Fruit fly (Drosophila melanogaster) whole organism, embryonic: ENCODE results near the gene Piezo.
A peak's percentile ranks its signal among the peaks of the same experiment; 100 is the strongest.

Experiments used
- Awh ChIP-seq: fragments of 200-800 bp; sonication (Bioruptor generic); IDR thresholded peaks from 2 replicates; pipeline ENCODE4, ENCODE4 v1.3.6; 2022; ENCODE audit warnings: missing biosample characterization, missing genetic modification characterization
- BtbVII ChIP-seq: fragments of 200-800 bp; sonication (Bioruptor generic); optimal IDR thresholded peaks from 3 replicates; lab custom pipeline; 2017; ENCODE audit warnings: missing biosample characterization, mild to moderate bottlenecking, missing genetic modification characterization
- CG10147 ChIP-seq: fragments of 200-800 bp; sonication (Bioruptor generic); optimal IDR thresholded peaks from 2 replicates; lab custom pipeline; 2019; ENCODE audit warnings: missing biosample characterization, mild to moderate bottlenecking, missing genetic modification characterization, moderate library complexity
- CG11093 ChIP-seq: fragments of 200-800 bp; sonication (Bioruptor generic); IDR thresholded peaks from 3 replicates; pipeline ENCODE4 v1.3.6; 2022; ENCODE audit warnings: missing biosample characterization, missing genetic modification characterization
- CG11247 ChIP-seq: fragments of 200-800 bp; sonication (Bioruptor generic); IDR thresholded peaks from 2 replicates; pipeline ENCODE4 v1.3.6; 2022; ENCODE audit warnings: missing biosample characterization, missing genetic modification characterization
- CG12155 ChIP-seq: fragments of 200-800 bp; sonication (Bioruptor generic); optimal IDR thresholded peaks from 3 replicates; lab custom pipeline; 2016; ENCODE audit warnings: missing biosample characterization, missing genetic modification characterization
- CG13624 ChIP-seq: fragments of 200-800 bp; sonication (Bioruptor generic); optimal IDR thresholded peaks from 2 replicates; lab custom pipeline; 2016; ENCODE audit warnings: missing biosample characterization, missing genetic modification characterization
- CG13894 ChIP-seq: fragments of 200-800 bp; sonication (Bioruptor generic); optimal IDR thresholded peaks from 3 replicates; lab custom pipeline; 2018; ENCODE audit warnings: missing biosample characterization, mild to moderate bottlenecking, missing genetic modification characterization, moderate library complexity
- CG14050 ChIP-seq: fragments of 200-800 bp; sonication (Bioruptor generic); IDR thresholded peaks from 3 replicates; pipeline ENCODE4 v1.3.6; 2022; ENCODE audit warnings: missing biosample characterization, missing genetic modification characterization
- CG17385 ChIP-seq: fragments of 200-800 bp; sonication (Bioruptor generic); optimal IDR thresholded peaks from 3 replicates; lab custom pipeline; 2018; ENCODE audit warnings: missing biosample characterization, mild to moderate bottlenecking, missing genetic modification characterization
- CG17802 ChIP-seq: fragments of 200-800 bp; sonication (Bioruptor generic); optimal IDR thresholded peaks from 2 replicates; lab custom pipeline; 2018; ENCODE audit warnings: missing biosample characterization, mild to moderate bottlenecking, missing genetic modification characterization, moderate library complexity
- CG18262 ChIP-seq: fragments of 200-800 bp; optimal IDR thresholded peaks from 3 replicates; lab custom pipeline; 2019; ENCODE audit warnings: missing biosample characterization, mild to moderate bottlenecking, missing genetic modification characterization, moderate library complexity
- CG3838 ChIP-seq: fragments of 200-800 bp; sonication (Bioruptor generic); optimal IDR thresholded peaks from 3 replicates; lab custom pipeline; 2016; ENCODE audit warnings: missing biosample characterization, missing genetic modification characterization
- CG3847 ChIP-seq: fragments of 200-800 bp; sonication (Bioruptor generic); IDR thresholded peaks from 2 replicates; pipeline ENCODE4 v1.3.6; 2022; ENCODE audit warnings: missing biosample characterization, missing genetic modification characterization
- CG6654 ChIP-seq: fragments of 200-800 bp; sonication (Bioruptor generic); optimal IDR thresholded peaks from 2 replicates; lab custom pipeline; 2017; ENCODE audit warnings: missing biosample characterization, mild to moderate bottlenecking, missing genetic modification characterization
- CG7556 ChIP-seq: fragments of 200-800 bp; sonication (Bioruptor generic); optimal IDR thresholded peaks from 2 replicates; lab custom pipeline; 2017; ENCODE audit warnings: missing biosample characterization, mild to moderate bottlenecking, missing genetic modification characterization
- CG8281 ChIP-seq: fragments of 200-800 bp; sonication (Bioruptor generic); optimal IDR thresholded peaks from 2 replicates; lab custom pipeline; 2018; ENCODE audit warnings: missing biosample characterization, mild to moderate bottlenecking, missing genetic modification characterization, moderate library complexity
- CG8924 ChIP-seq: fragments of 200-800 bp; optimal IDR thresholded peaks from 3 replicates; lab custom pipeline; 2019; ENCODE audit warnings: missing biosample characterization, mild to moderate bottlenecking, missing genetic modification characterization, moderate library complexity
- E2f2 ChIP-seq: fragments of 200-800 bp; sonication (Bioruptor generic); IDR thresholded peaks from 2 replicates; pipeline ENCODE4 v1.3.6; 2022; ENCODE audit warnings: missing biosample characterization, missing genetic modification characterization
- Ets97D ChIP-seq: fragments of 200-800 bp; sonication (Bioruptor generic); optimal IDR thresholded peaks from 3 replicates; lab custom pipeline; 2016; ENCODE audit warnings: missing biosample characterization, missing genetic modification characterization
- HLH3B ChIP-seq: fragments of 200-800 bp; sonication (Bioruptor generic); IDR thresholded peaks from 2 replicates; pipeline ENCODE4 v1.3.6; 2022; ENCODE audit warnings: missing biosample characterization, missing genetic modification characterization
- HLHmδ ChIP-seq: fragments of 200-800 bp; sonication (Bioruptor generic); optimal IDR thresholded peaks from 2 replicates; lab custom pipeline; 2018; ENCODE audit warnings: missing biosample characterization, mild to moderate bottlenecking, missing genetic modification characterization, moderate library complexity
- HmgD ChIP-seq: fragments of 200-800 bp; sonication (Bioruptor generic); optimal IDR thresholded peaks from 3 replicates; lab custom pipeline; 2016; ENCODE audit warnings: missing biosample characterization, missing genetic modification characterization
- HmgZ ChIP-seq: fragments of 200-800 bp; sonication (Bioruptor generic); optimal IDR thresholded peaks from 2 replicates; lab custom pipeline; 2018; ENCODE audit warnings: missing biosample characterization, mild to moderate bottlenecking, missing genetic modification characterization
- Lim3 ChIP-seq: fragments of 200-800 bp; sonication (Bioruptor generic); IDR thresholded peaks from 2 replicates; pipeline ENCODE4 v1.3.6; 2022; ENCODE audit warnings: missing biosample characterization, missing genetic modification characterization
- MBD-R2 ChIP-seq: fragments of 200-800 bp; sonication (Bioruptor generic); IDR thresholded peaks from 2 replicates; pipeline ENCODE4 v1.3.6; 2022; ENCODE audit warnings: missing biosample characterization, missing genetic modification characterization
- Mrtf ChIP-seq: fragments of 200-800 bp; sonication (Bioruptor generic); IDR thresholded peaks from 3 replicates; pipeline ENCODE4 v1.3.6; 2022; ENCODE audit warnings: missing biosample characterization, missing genetic modification characterization
- Myb ChIP-seq: fragments of 200-800 bp; sonication (Bioruptor generic); optimal IDR thresholded peaks from 2 replicates; lab custom pipeline; 2016; ENCODE audit warnings: missing biosample characterization, missing genetic modification characterization
- NFAT ChIP-seq: fragments of 200-800 bp; sonication (Bioruptor generic); IDR thresholded peaks from 2 replicates; pipeline ENCODE4 v1.3.6; 2022; ENCODE audit warnings: missing biosample characterization, missing genetic modification characterization
- Oli ChIP-seq: fragments of 200-800 bp; sonication (Bioruptor generic); optimal IDR thresholded peaks from 2 replicates; lab custom pipeline; 2018; ENCODE audit warnings: missing biosample characterization, mild to moderate bottlenecking, missing genetic modification characterization, moderate library complexity
- Rx ChIP-seq: fragments of 200-800 bp; sonication (Bioruptor generic); IDR thresholded peaks from 2 replicates; pipeline ENCODE4 v1.3.6; 2022; ENCODE audit warnings: missing biosample characterization, missing genetic modification characterization
- Sox100B ChIP-seq: fragments of 200-800 bp; sonication (Bioruptor generic); optimal IDR thresholded peaks from 3 replicates; lab custom pipeline; 2018; ENCODE audit warnings: missing biosample characterization, mild to moderate bottlenecking, missing genetic modification characterization
- Sox102F ChIP-seq: fragments of 200-800 bp; sonication (Bioruptor generic); optimal IDR thresholded peaks from 2 replicates; lab custom pipeline; 2018; ENCODE audit warnings: missing biosample characterization, mild to moderate bottlenecking, missing genetic modification characterization, moderate library complexity
- Spps ChIP-seq: fragments of 200-800 bp; sonication (Bioruptor generic); optimal IDR thresholded peaks from 2 replicates; lab custom pipeline; 2018; ENCODE audit warnings: missing biosample characterization, mild to moderate bottlenecking, missing genetic modification characterization
- Ssrp ChIP-seq: fragments of 200-800 bp; sonication (Bioruptor generic); optimal IDR thresholded peaks from 2 replicates; lab custom pipeline; 2018; ENCODE audit warnings: missing biosample characterization, mild to moderate bottlenecking, missing genetic modification characterization, moderate library complexity
- amos ChIP-seq: fragments of 200-800 bp; sonication (Bioruptor generic); IDR thresholded peaks from 2 replicates; pipeline ENCODE4 v1.3.6; 2022; ENCODE audit warnings: missing biosample characterization, missing genetic modification characterization; ENCODE audit not compliant: partially characterized antibody
- bcd ChIP-seq: fragments of 200-800 bp; sonication (Bioruptor generic); optimal IDR thresholded peaks from 2 replicates; lab custom pipeline; 2017; ENCODE audit warnings: missing biosample characterization, mild to moderate bottlenecking, missing genetic modification characterization
- crc ChIP-seq: fragments of 200-800 bp; sonication (Bioruptor generic); optimal IDR thresholded peaks from 2 replicates; lab custom pipeline; 2016; ENCODE audit warnings: missing biosample characterization, missing genetic modification characterization
- fd3F ChIP-seq: fragments of 200-800 bp; sonication (Bioruptor generic); optimal IDR thresholded peaks from 2 replicates; lab custom pipeline; 2018; ENCODE audit warnings: missing biosample characterization, mild to moderate bottlenecking, missing genetic modification characterization, moderate library complexity
- gcm ChIP-seq: fragments of 200-800 bp; sonication (Bioruptor generic); optimal IDR thresholded peaks from 2 replicates; lab custom pipeline; 2019; ENCODE audit warnings: missing biosample characterization, mild to moderate bottlenecking, missing genetic modification characterization, moderate library complexity
- grau ChIP-seq: fragments of 200-800 bp; optimal IDR thresholded peaks from 3 replicates; lab custom pipeline; 2019; ENCODE audit warnings: missing biosample characterization, mild to moderate bottlenecking, missing genetic modification characterization, moderate library complexity
- gsb ChIP-seq: fragments of 200-800 bp; sonication (Bioruptor generic); IDR thresholded peaks from 2 replicates; pipeline ENCODE4 v1.3.6; 2022; ENCODE audit warnings: missing biosample characterization, missing genetic modification characterization
- kah ChIP-seq: fragments of 200-800 bp; sonication (Bioruptor generic); optimal IDR thresholded peaks from 2 replicates; lab custom pipeline; 2018; ENCODE audit warnings: missing biosample characterization, mild to moderate bottlenecking, missing genetic modification characterization
- lola ChIP-seq, 3 experiments: fragments of >200 bp in 2 of 3; fragments of 200-800 bp in 1 of 3; sonication (Bioruptor generic) in 1 of 3; optimal IDR thresholded peaks; 2 replicates each; lab custom pipeline; 2017 to 2019; ENCODE audit warnings: missing biosample characterization in 3 of 3, missing genetic modification characterization in 3 of 3, mild to moderate bottlenecking in 1 of 3, moderate library complexity in 1 of 3
- odd ChIP-seq: fragments of 200-800 bp; sonication (Bioruptor generic); optimal IDR thresholded peaks from 2 replicates; lab custom pipeline; 2017; ENCODE audit warnings: missing biosample characterization, mild to moderate bottlenecking, missing genetic modification characterization
- onecut ChIP-seq: fragments of 200-800 bp; sonication (Bioruptor generic); IDR thresholded peaks from 2 replicates; pipeline ENCODE4 v1.3.6; 2022; ENCODE audit warnings: missing biosample characterization, missing genetic modification characterization
- pnt ChIP-seq: fragments of 200-800 bp; sonication (Bioruptor generic); optimal IDR thresholded peaks from 3 replicates; lab custom pipeline; 2016; ENCODE audit warnings: missing biosample characterization, missing genetic modification characterization
- psq ChIP-seq: fragments of 200-800 bp; sonication (Bioruptor generic); optimal IDR thresholded peaks from 2 replicates; lab custom pipeline; 2017; ENCODE audit warnings: missing biosample characterization, missing genetic modification characterization
- scrt ChIP-seq: fragments of 200-800 bp; sonication (Bioruptor generic); optimal IDR thresholded peaks from 2 replicates; lab custom pipeline; 2018; ENCODE audit warnings: missing biosample characterization, mild to moderate bottlenecking, missing genetic modification characterization, moderate library complexity
- vfl ChIP-seq: fragments of 200-800 bp; sonication (Bioruptor generic); optimal IDR thresholded peaks from 2 replicates; lab custom pipeline; 2016; ENCODE audit warnings: missing biosample characterization, missing genetic modification characterization

Gene Piezo

dm6 chr2L:8204996-8205567 lies 42.2 kb downstream of the Piezo start, which contains the start of gene SLC5A11 (continued):
- TF ChIP-seq odd (GFP tag; lab: Kevin White, UChicago), result peak; percentile 95
- peak; percentile 93 for TF ChIP-seq CG17385 (GFP tag; lab: Kevin White, UChicago)
- peak; percentile 75 for TF ChIP-seq E2f2 (GFP tag; lab: Robert Waterston, UW)
- peak; percentile 92 for TF ChIP-seq grau
- TF ChIP-seq pnt, result peak; percentile 78
- peak; percentile 97 for TF ChIP-seq Awh (GFP tag; lab: Robert Waterston, UW)
- peak; percentile 94 for TF ChIP-seq CG13894 (tag; lab: Kevin White, UChicago)
- peak; percentile 98 for TF ChIP-seq CG12155 (GFP tag; lab: Kevin White, UChicago)
- peak; percentile 96 for TF ChIP-seq scrt (GFP tag; lab: Kevin White, UChicago)
- no peak for TF ChIP-seq HmgD (GFP tag; lab: Kevin White, UChicago)
- TF ChIP-seq CG8924 (tag; lab: Kevin White, UChicago), result peak; percentile 100
- peak; percentile 83 for TF ChIP-seq crc
- peak; percentile 96 for TF ChIP-seq Ets97D (GFP tag; lab: Kevin White, UChicago)
- TF ChIP-seq kah (GFP tag; lab: Kevin White, UChicago), result peak; percentile 89
- peak; percentile 85 for TF ChIP-seq Rx (GFP tag; lab: Robert Waterston, UW)
- peak; percentile 100 for TF ChIP-seq CG10147 (GFP tag; lab: Kevin White, UChicago)
- TF ChIP-seq CG13624 (GFP tag; lab: Kevin White, UChicago), result peak; percentile 99
- TF ChIP-seq CG14050 (GFP tag; lab: Robert Waterston, UW), result peak; percentile 85
- peak; percentile 94 for TF ChIP-seq Mrtf (GFP tag; lab: Robert Waterston, UW)
- TF ChIP-seq HmgZ (tag; lab: Kevin White, UChicago), result peak; percentile 96
- peak; percentile 61 for TF ChIP-seq CG17802
- peak; percentile 99 for TF ChIP-seq Lim3 (GFP tag; lab: Robert Waterston, UW)
- TF ChIP-seq lola (GFP tag; optimal IDR thresholded peaks at IDR 0.05; lab: Kevin White, UChicago), result peak in 1 of 3 experiments; percentile 97
- TF ChIP-seq CG3838 (GFP tag; lab: Kevin White, UChicago), result peak; percentile 97
- peak; percentile 99 for TF ChIP-seq bcd (GFP tag; lab: Kevin White, UChicago)
- TF ChIP-seq Oli (tag; lab: Kevin White, UChicago), result peak; percentile 94
- TF ChIP-seq HLH3B (GFP tag; lab: Robert Waterston, UW), result peak; percentile 99
- peak; percentile 99 for TF ChIP-seq Ssrp (tag; lab: Kevin White, UChicago)
- TF ChIP-seq amos (GFP tag; lab: Robert Waterston, UW), result no peak; the same call in 1 of the 2 replicates
- TF ChIP-seq vfl (GFP tag; lab: Kevin White, UChicago), result peak; percentile 51
- peak; percentile 63; the same call in 1 of the 2 replicates for TF ChIP-seq MBD-R2 (GFP tag; lab: Robert Waterston, UW)
- TF ChIP-seq NFAT (GFP tag; lab: Robert Waterston, UW), result peak; percentile 91
- peak; percentile 93 for TF ChIP-seq CG11093 (GFP tag; lab: Robert Waterston, UW)
- TF ChIP-seq Sox100B (GFP tag; lab: Kevin White, UChicago), result peak; percentile 99
- TF ChIP-seq Myb, result peak; percentile 43
- TF ChIP-seq onecut (GFP tag; lab: Robert Waterston, UW), result peak; percentile 85
- TF ChIP-seq CG7556 (GFP tag; lab: Kevin White, UChicago), result peak; percentile 99
- TF ChIP-seq CG18262 (tag; lab: Kevin White, UChicago), result peak; percentile 96
- peak; percentile 96 for TF ChIP-seq gcm (GFP tag; lab: Kevin White, UChicago)
- TF ChIP-seq CG11247 (GFP tag; lab: Robert Waterston, UW), result peak; percentile 96
- peak; percentile 96 for TF ChIP-seq gsb (GFP tag; lab: Robert Waterston, UW)
- peak; percentile 85 for TF ChIP-seq CG8281 (tag; lab: Kevin White, UChicago)
- peak; percentile 100 for TF ChIP-seq CG3847
- peak; percentile 96 for TF ChIP-seq psq
- peak; percentile 77 for TF ChIP-seq Spps (tag; lab: Kevin White, UChicago)
- TF ChIP-seq CG6654, result peak; percentile 74
- no peak for TF ChIP-seq HLHmδ (GFP tag; lab: Kevin White, UChicago)
- TF ChIP-seq BtbVII (GFP tag; lab: Kevin White, UChicago), result peak; percentile 97
- peak; percentile 71 for TF ChIP-seq fd3F (GFP tag; lab: Kevin White, UChicago)
- TF ChIP-seq Sox102F (GFP tag; lab: Kevin White, UChicago), result peak; percentile 88
